Fruit fly (Drosophila melanogaster): ENCODE data around the gene CG14834.

Gene CG14834

dm6 chr3L:7344965-7345427, 1.9 kb downstream of the CG14834 start, which contains the start of gene Cln7 (continued):
- no peak for TF ChIP-seq Ravus (GFP tag; IDR thresholded peaks at IDR 0.05)
- no peak for TF ChIP-seq D19B (GFP tag; optimal IDR thresholded peaks at IDR 0.05)
- no peak for TF ChIP-seq HLH54F (GFP tag; optimal IDR thresholded peaks at IDR 0.05)
- no peak for TF ChIP-seq CG34224 (GFP tag; IDR thresholded peaks at IDR 0.05; ENCODE audit: partially characterized antibody)
- TF ChIP-seq CG14441 (GFP tag; IDR thresholded peaks at IDR 0.05): no peak
- TF ChIP-seq Abd-B (GFP tag; optimal IDR thresholded peaks at IDR 0.05): no peak
- no peak for TF ChIP-seq Dip2 (GFP tag; IDR thresholded peaks at IDR 0.05)
- peak; percentile 86 for TF ChIP-seq crol (GFP tag; IDR thresholded peaks at IDR 0.05)
- TF ChIP-seq Adf1 (GFP tag; IDR thresholded peaks at IDR 0.05): peak; percentile 85
- no peak for TF ChIP-seq croc (GFP tag; conservative IDR thresholded peaks at IDR 0.05)
- peak; percentile 50 for TF ChIP-seq CTCF (GFP tag; optimal IDR thresholded peaks at IDR 0.05)
- TF ChIP-seq Hmx (GFP tag; optimal IDR thresholded peaks at IDR 0.05): no peak
- TF ChIP-seq MESR4 (GFP tag; optimal IDR thresholded peaks at IDR 0.05): peak; percentile 72
- TF ChIP-seq pita (GFP tag; optimal IDR thresholded peaks at IDR 0.05): no peak
- no peak for TF ChIP-seq CG4424 (GFP tag; optimal IDR thresholded peaks at IDR 0.05)
- TF ChIP-seq pzg (GFP tag; optimal IDR thresholded peaks at IDR 0.05): no peak
- TF ChIP-seq CG12071 (GFP tag; optimal IDR thresholded peaks at IDR 0.05): peak; percentile 70
- peak; percentile 59 for TF ChIP-seq CG4707 (GFP tag; optimal IDR thresholded peaks at IDR 0.05)
- no peak for TF ChIP-seq shn (GFP tag; optimal IDR thresholded peaks at IDR 0.05)
- TF ChIP-seq CG33213 (GFP tag; optimal IDR thresholded peaks at IDR 0.05): no peak
- peak; percentile 36 for TF ChIP-seq grau (tag; optimal IDR thresholded peaks at IDR 0.05)
- TF ChIP-seq Doc2 (GFP tag; IDR thresholded peaks at IDR 0.05): no peak
- TF ChIP-seq gt (GFP tag; IDR thresholded peaks at IDR 0.05): no peak
- no peak for TF ChIP-seq Antp (GFP tag; optimal IDR thresholded peaks at IDR 0.05)
- peak in 1 of 2 experiments; percentile 46 for TF ChIP-seq insv (GFP tag; optimal IDR thresholded peaks at IDR 0.05)
- TF ChIP-seq CkIIα-i1 (GFP tag; IDR thresholded peaks at IDR 0.05): no peak
- TF ChIP-seq ERR (GFP tag; optimal IDR thresholded peaks at IDR 0.05): peak; percentile 22
- peak; percentile 59 for TF ChIP-seq lab (GFP tag; optimal IDR thresholded peaks at IDR 0.05)
- TF ChIP-seq CG1792 (GFP tag; optimal IDR thresholded peaks at IDR 0.05): no peak
- no peak for TF ChIP-seq eve (GFP tag; optimal IDR thresholded peaks at IDR 0.05)
- no peak for TF ChIP-seq cas (GFP tag; IDR thresholded peaks at IDR 0.05)
- TF ChIP-seq Nf-YA (GFP tag; IDR thresholded peaks at IDR 0.05): no peak; the same call in 1 of the 2 replicates
- TF ChIP-seq dm (GFP tag; optimal IDR thresholded peaks at IDR 0.05): no peak
- no peak for TF ChIP-seq run (tag; optimal IDR thresholded peaks at IDR 0.05)
- TF ChIP-seq fd3F (GFP tag; optimal IDR thresholded peaks at IDR 0.05): no peak
- TF ChIP-seq vnd (GFP tag; IDR thresholded peaks at IDR 0.05; ENCODE audit: partially characterized antibody): no peak
- no peak for TF ChIP-seq CG10274 (GFP tag; optimal IDR thresholded peaks at IDR 0.05)
- no peak for TF ChIP-seq esg (GFP tag; conservative IDR thresholded peaks at IDR 0.05)
- peak; percentile 49; the same call in 1 of the 2 replicates for TF ChIP-seq HLH3B (GFP tag; IDR thresholded peaks at IDR 0.05)
- TF ChIP-seq CG12391 (tag; optimal IDR thresholded peaks at IDR 0.05): peak; percentile 12
- peak; percentile 52 for TF ChIP-seq sug (tag; optimal IDR thresholded peaks at IDR 0.05)
- TF ChIP-seq Dp (GFP tag; optimal IDR thresholded peaks at IDR 0.05): no peak
- no peak for TF ChIP-seq CG15479 (GFP tag; optimal IDR thresholded peaks at IDR 0.05)
- TF ChIP-seq HmgD (GFP tag; optimal IDR thresholded peaks at IDR 0.05): peak; percentile 32
- TF ChIP-seq CG3838 (GFP tag; optimal IDR thresholded peaks at IDR 0.05): no peak
- no peak for TF ChIP-seq CG4328 (GFP tag; optimal IDR thresholded peaks at IDR 0.05)
- TF ChIP-seq schlank (tag; optimal IDR thresholded peaks at IDR 0.05): peak; percentile 15
- no peak for TF ChIP-seq CG13775 (GFP tag; optimal IDR thresholded peaks at IDR 0.05)
- TF ChIP-seq CG7839 (tag; optimal IDR thresholded peaks at IDR 0.05): peak; percentile 25
- peak; percentile 51 for TF ChIP-seq gro (GFP tag; optimal IDR thresholded peaks at IDR 0.05)
- peak; percentile 49; the same call in 1 of the 2 replicates for TF ChIP-seq ap (GFP tag; IDR thresholded peaks at IDR 0.05)
- no peak for TF ChIP-seq h (optimal IDR thresholded peaks at IDR 0.05)
- no peak for TF ChIP-seq CG9817 (tag; optimal IDR thresholded peaks at IDR 0.05)
